Fruit fly (Drosophila melanogaster): ENCODE measurements around the gene Hmu.

Hmu gene

dm6 chr3R:27274533-27275447 is 13.8 kb upstream of the Hmu start, which contains the start of gene CG5938 (continued):
- no peak for TF ChIP-seq CG16779 (GFP tag; IDR thresholded peaks at IDR 0.05)
- TF ChIP-seq Dll (GFP tag; IDR thresholded peaks at IDR 0.05; ENCODE audit: partially characterized antibody) = 0 out of 4 replicates have a peak, but pooled peaks have one; percentile 21
- TF ChIP-seq CG1602 (GFP tag; optimal IDR thresholded peaks at IDR 0.05) = peak; percentile 18
- peak in 1 of 2 experiments; percentile 29 for TF ChIP-seq Hr51 (GFP tag; optimal IDR thresholded peaks at IDR 0.05)
- TF ChIP-seq unc-4 (GFP tag; IDR thresholded peaks at IDR 0.05; ENCODE audit: partially characterized antibody) = peak; percentile 15; the same call in 1 of the 2 replicates
- TF ChIP-seq crol (GFP tag; IDR thresholded peaks at IDR 0.05) = peak; percentile 73
- TF ChIP-seq Meics (GFP tag; optimal IDR thresholded peaks at IDR 0.05) = peak; percentile 30
- TF ChIP-seq CG30403 (GFP tag; optimal IDR thresholded peaks at IDR 0.05) = peak; percentile 43
- TF ChIP-seq CG5245 (GFP tag; optimal IDR thresholded peaks at IDR 0.05) = no peak
- no peak for TF ChIP-seq knrl (GFP tag; IDR thresholded peaks at IDR 0.05; ENCODE audit: partially characterized antibody)
- peak in 1 of 2 experiments; percentile 42 for TF ChIP-seq dpn (GFP tag; optimal IDR thresholded peaks at IDR 0.05)
- peak; percentile 46 for TF ChIP-seq CG2678 (tag; optimal IDR thresholded peaks at IDR 0.05)
- peak; percentile 6 for TF ChIP-seq Blimp-1 (GFP tag; optimal IDR thresholded peaks at IDR 0.05)
- peak; percentile 41; the same call in 1 of the 2 replicates for TF ChIP-seq CG32532 (GFP tag; IDR thresholded peaks at IDR 0.05)
- peak; percentile 49 for TF ChIP-seq sug (tag; optimal IDR thresholded peaks at IDR 0.05)
- TF ChIP-seq bcd (GFP tag; optimal IDR thresholded peaks at IDR 0.05) = peak; percentile 7
- TF ChIP-seq CG4617 (GFP tag; optimal IDR thresholded peaks at IDR 0.05; ENCODE audit: borderline replicate concordance) = peak; percentile 90
- peak; percentile 62 for TF ChIP-seq CG4360 (GFP tag; IDR thresholded peaks at IDR 0.05)
- TF ChIP-seq Xbp1 (GFP tag; optimal IDR thresholded peaks at IDR 0.05) = peak; percentile 7
- TF ChIP-seq Dref (GFP tag; IDR thresholded peaks at IDR 0.05) = no peak
- TF ChIP-seq E2f2 (GFP tag; IDR thresholded peaks at IDR 0.05) = peak; percentile 75
- TF ChIP-seq row (GFP tag; IDR thresholded peaks at IDR 0.05) = peak; percentile 67
- TF ChIP-seq onecut (GFP tag; IDR thresholded peaks at IDR 0.05) = peak; percentile 73
- TF ChIP-seq Ravus (GFP tag; IDR thresholded peaks at IDR 0.05) = no peak
- peak; percentile 50 for TF ChIP-seq CG2712 (tag; optimal IDR thresholded peaks at IDR 0.05)
- TF ChIP-seq nmo (GFP tag; optimal IDR thresholded peaks at IDR 0.05) = peak; percentile 41
- TF ChIP-seq CG10431 (GFP tag; optimal IDR thresholded peaks at IDR 0.05) = peak; percentile 57
- peak; percentile 11 for TF ChIP-seq unpg (GFP tag; optimal IDR thresholded peaks at IDR 0.05)
- no peak for TF ChIP-seq sens (GFP tag)
- TF ChIP-seq Eip74EF (GFP tag; optimal IDR thresholded peaks at IDR 0.05) = peak in 1 of 2 experiments; percentile 12
- peak; percentile 73 for TF ChIP-seq MESR4 (GFP tag; optimal IDR thresholded peaks at IDR 0.05)
- no peak for TF ChIP-seq Dad (GFP tag; optimal IDR thresholded peaks at IDR 0.05)
- peak; percentile 51 for TF ChIP-seq stwl (tag; optimal IDR thresholded peaks at IDR 0.05)
- TF ChIP-seq Asciz (GFP tag; optimal IDR thresholded peaks at IDR 0.05) = no peak
- peak; percentile 13 for TF ChIP-seq dmrt11E (tag; optimal IDR thresholded peaks at IDR 0.05)
- peak; percentile 90 for TF ChIP-seq cg (GFP tag; optimal IDR thresholded peaks at IDR 0.05)
- 0 out of 3 replicates have a peak, but pooled peaks have one; percentile 13 for TF ChIP-seq ken (GFP tag; IDR thresholded peaks at IDR 0.05)
- TF ChIP-seq lilli (GFP tag; optimal IDR thresholded peaks at IDR 0.05) = peak; percentile 27
- TF ChIP-seq Gug (GFP tag; IDR thresholded peaks at IDR 0.05) = 0 out of 4 replicates have a peak, but pooled peaks have one; percentile 9
- TF ChIP-seq Sry-δ (GFP tag; optimal IDR thresholded peaks at IDR 0.05) = no peak
- peak; percentile 24 for TF ChIP-seq Hr3 (GFP tag; optimal IDR thresholded peaks at IDR 0.05)
- peak; percentile 27; the same call in 1 of the 3 replicates for TF ChIP-seq zfh1 (GFP tag; IDR thresholded peaks at IDR 0.05)
- no peak for TF ChIP-seq Vsx1 (GFP tag; optimal IDR thresholded peaks at IDR 0.05)
- TF ChIP-seq CG3281 (GFP tag; optimal IDR thresholded peaks at IDR 0.05) = peak; percentile 30
- TF ChIP-seq CG18599 (GFP tag; optimal IDR thresholded peaks at IDR 0.05) = peak; percentile 29
- 0 out of 2 replicates have a peak, but pooled peaks have one; percentile 13 for TF ChIP-seq CG10959 (GFP tag; IDR thresholded peaks at IDR 0.05)
- TF ChIP-seq CG3995 (GFP tag; optimal IDR thresholded peaks at IDR 0.05) = peak; percentile 22

Data from whole organism, embryonic.